Fruit fly (Drosophila melanogaster): ENCODE results near the gene trbl.

DNA sequence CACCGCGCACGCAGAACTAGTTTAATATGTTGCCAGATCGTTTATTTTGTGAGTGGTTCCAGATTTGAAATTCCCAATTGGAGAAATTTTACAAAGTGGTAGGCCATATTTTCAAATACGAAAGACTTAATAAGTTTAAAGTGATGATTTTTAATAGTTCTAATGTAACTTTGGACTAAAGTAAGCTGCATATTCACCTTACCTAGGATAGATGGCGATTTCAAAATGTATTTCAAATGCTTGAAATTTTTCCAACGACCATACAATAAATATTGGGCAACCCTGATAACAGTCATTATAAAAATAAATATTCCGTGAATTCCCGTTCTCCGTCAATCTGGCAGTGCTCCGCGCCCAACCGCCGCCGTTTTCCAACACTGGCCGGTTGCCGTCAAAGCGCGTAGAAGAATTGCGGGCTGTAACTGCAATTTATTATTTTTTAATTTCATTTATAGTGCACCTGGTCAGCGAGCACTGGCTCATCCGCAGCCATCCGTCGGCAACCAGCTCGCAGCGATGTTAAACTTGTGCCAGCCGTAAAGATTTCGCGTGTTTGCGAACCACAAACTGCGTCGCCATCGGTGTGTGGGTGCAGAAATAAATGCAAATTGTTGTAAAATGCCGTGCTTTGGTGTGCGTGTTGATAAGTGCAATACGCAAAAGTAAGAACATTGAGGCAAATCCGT, 25.4 kb downstream of the trbl start, which contains the start of the genes Ide and RhoBTB:
- TF ChIP-seq CG15710 (tag; optimal IDR thresholded peaks at IDR 0.05) (peak; percentile 80), CG32121 (GFP tag; IDR thresholded peaks at IDR 0.05) (peak; percentile 58), EcR (GFP tag; optimal IDR thresholded peaks at IDR 0.05) (no peak), CG17806 (tag; optimal IDR thresholded peaks at IDR 0.05) (peak; percentile 67), gl (tag; optimal IDR thresholded peaks at IDR 0.05) (no peak), CG13204 (GFP tag; optimal IDR thresholded peaks at IDR 0.05) (no peak), CG14655 (GFP tag; optimal IDR thresholded peaks at IDR 0.05) (no peak)
